Worm (Caenorhabditis elegans) whole organism, L4 larva: ENCODE results near the gene F54E12.2.

Experiments used
- F49E8.2 ChIP-seq: sonication (generic microtip); optimal IDR thresholded peaks from 2 replicates; lab custom pipeline; 2016; ENCODE audit warnings: missing compliant biosample characterization, mild to moderate bottlenecking, missing genetic modification characterization, borderline replicate concordance
- T20F7.1 ChIP-seq: fragments of 200-800 bp; sonication (Bioruptor generic); optimal IDR thresholded peaks from 2 replicates; lab custom pipeline; 2018; ENCODE audit warnings: mild to moderate bottlenecking, missing genetic modification characterization, missing compliant biosample characterization
- Y75B8A.6 ChIP-seq: fragments of 200-800 bp; sonication (Bioruptor generic); IDR thresholded peaks from 2 replicates; pipeline ENCODE4 v1.3.6; 2022; ENCODE audit warnings: missing genetic modification reagents, missing genetic modification characterization, missing compliant biosample characterization
- attf-4 ChIP-seq: sonication (generic microtip); optimal IDR thresholded peaks from 3 replicates; lab custom pipeline; 2017; ENCODE audit warnings: missing biosample characterization, missing genetic modification characterization
- ceh-20 ChIP-seq: fragments of 200-800 bp; sonication (Bioruptor generic); IDR thresholded peaks from 2 replicates; pipeline ENCODE4 v1.3.6; 2022; ENCODE audit warnings: missing genetic modification reagents, missing genetic modification characterization, missing compliant biosample characterization
- ctbp-1 ChIP-seq: fragments of 200-800 bp; sonication (Bioruptor generic); IDR thresholded peaks from 2 replicates; pipeline ENCODE4 v1.3.6; 2022; ENCODE audit warnings: missing genetic modification reagents, missing genetic modification characterization, missing compliant biosample characterization
- daf-16 ChIP-seq, 3 experiments: sonication (generic microtip); optimal IDR thresholded peaks; 2 replicates each; lab custom pipeline; 2016 to 2017; ENCODE audit warnings: missing genetic modification characterization in 3 of 3, missing genetic modification reagents in 3 of 3, mild to moderate bottlenecking in 2 of 3, missing compliant biosample characterization in 2 of 3, missing biosample characterization in 1 of 3, moderate library complexity in 1 of 3
- daf-19 ChIP-seq: fragments of 200-800 bp; sonication (Bioruptor generic); conservative IDR thresholded peaks from 2 replicates; pipeline ENCODE4 v1.3.6; 2022; ENCODE audit warnings: missing genetic modification characterization, missing compliant biosample characterization
- egl-27 ChIP-seq: sonication (generic microtip); optimal IDR thresholded peaks from 3 replicates; lab custom pipeline; 2017; ENCODE audit warnings: missing biosample characterization, missing genetic modification reagents, missing genetic modification characterization
- gei-8 ChIP-seq: fragments of 200-800 bp; sonication (Bioruptor generic); optimal IDR thresholded peaks from 2 replicates; lab custom pipeline; 2018; ENCODE audit warnings: mild to moderate bottlenecking, missing genetic modification characterization, missing compliant biosample characterization
- hlh-30 ChIP-seq: sonication (generic microtip); optimal IDR thresholded peaks from 2 replicates; lab custom pipeline; 2017; ENCODE audit warnings: antibody characterized with exemption, mild to moderate bottlenecking, missing genetic modification characterization, missing compliant biosample characterization; ENCODE audit not compliant: insufficient read depth
- hmg-1.1 ChIP-seq: fragments of 200-800 bp; sonication (Bioruptor generic); IDR thresholded peaks from 2 replicates; pipeline ENCODE4 v1.3.6; 2022; ENCODE audit warnings: missing genetic modification reagents, missing genetic modification characterization, missing compliant biosample characterization
- jun-1 ChIP-seq: fragments of 150-350 bp; optimal IDR thresholded peaks from 2 replicates; lab custom pipeline; 2014; ENCODE audit warnings: missing biosample characterization, missing genetic modification reagents, missing genetic modification characterization
- lim-7 ChIP-seq: fragments of 200-800 bp; sonication (Bioruptor generic); IDR thresholded peaks from 2 replicates; pipeline ENCODE4 v1.3.6; 2022; ENCODE audit warnings: missing genetic modification characterization, missing compliant biosample characterization
- lin-29 ChIP-seq: fragments of 200-800 bp; sonication (Bioruptor generic); IDR thresholded peaks from 2 replicates; pipeline ENCODE4 v1.3.6; 2022; ENCODE audit warnings: missing genetic modification reagents, missing genetic modification characterization, missing compliant biosample characterization
- lin-39 ChIP-seq: fragments of 150-350 bp; optimal IDR thresholded peaks from 2 replicates; lab custom pipeline; 2014; ENCODE audit warnings: missing biosample characterization, missing genetic modification reagents, missing genetic modification characterization
- madf-9 ChIP-seq: fragments of 200-800 bp; sonication (Bioruptor generic); conservative IDR thresholded peaks from 2 replicates; pipeline ENCODE4 v1.3.6; 2022; ENCODE audit warnings: missing genetic modification reagents, missing genetic modification characterization, missing compliant biosample characterization
- mdl-1 ChIP-seq, 2 experiments: fragments of 150-350 bp in 1 of 2; sonication (generic microtip) in 1 of 2; optimal IDR thresholded peaks; 2 replicates each; lab custom pipeline; 2014 to 2017; ENCODE audit warnings: missing biosample characterization in 2 of 2, missing genetic modification characterization in 2 of 2
- mep-1 ChIP-seq: fragments of 150-350 bp; sonication (generic microtip); optimal IDR thresholded peaks from 3 replicates; lab custom pipeline; 2014; ENCODE audit warnings: missing biosample characterization, missing genetic modification characterization
- mes-2 ChIP-seq: sonication (generic microtip); optimal IDR thresholded peaks from 2 replicates; lab custom pipeline; 2016; ENCODE audit warnings: missing genotype, mild to moderate bottlenecking, missing genetic modification characterization, missing compliant biosample characterization; ENCODE audit not compliant: poor library complexity, severe bottlenecking
- mxl-3 ChIP-seq: fragments of 200-800 bp; sonication (Bioruptor generic); optimal IDR thresholded peaks from 2 replicates; lab custom pipeline; 2018; ENCODE audit warnings: mild to moderate bottlenecking, missing genetic modification characterization, missing compliant biosample characterization
- nhr-11 ChIP-seq: fragments of 150-350 bp; optimal IDR thresholded peaks from 2 replicates; lab custom pipeline; 2014; ENCODE audit warnings: missing biosample characterization, missing genetic modification characterization
- nhr-237 ChIP-seq: sonication (generic microtip); optimal IDR thresholded peaks from 2 replicates; lab custom pipeline; 2017; ENCODE audit warnings: missing biosample characterization, missing genetic modification characterization
- nhr-48 ChIP-seq: sonication (generic microtip); optimal IDR thresholded peaks from 2 replicates; lab custom pipeline; 2016; ENCODE audit warnings: mild to moderate bottlenecking, missing genetic modification characterization, missing compliant biosample characterization
- nhr-76 ChIP-seq: fragments of 150-350 bp; optimal IDR thresholded peaks from 2 replicates; lab custom pipeline; 2014; ENCODE audit warnings: missing biosample characterization, missing genetic modification characterization
- pha-4 ChIP-seq, 2 experiments: fragments of 150-350 bp in 1 of 2; fragments of 200-800 bp in 1 of 2; sonication (Bioruptor generic) in 1 of 2; IDR thresholded peaks in 1 of 2; optimal IDR thresholded peaks in 1 of 2; 2 replicates each; pipeline versions ENCODE4 v1.3.6 to Lab custom; 2014 to 2022; ENCODE audit warnings: missing genetic modification characterization in 2 of 2, missing genetic modification reagents in 2 of 2, missing biosample characterization in 1 of 2, missing compliant biosample characterization in 1 of 2
- php-3 ChIP-seq: fragments of 200-800 bp; sonication (Bioruptor generic); IDR thresholded peaks from 2 replicates; pipeline ENCODE4 v1.3.6; 2022; ENCODE audit warnings: missing genetic modification reagents, missing genetic modification characterization, missing compliant biosample characterization
- skn-1 ChIP-seq: fragments of 150-350 bp; optimal IDR thresholded peaks from 2 replicates; lab custom pipeline; 2014; ENCODE audit warnings: missing biosample characterization, missing genetic modification characterization
- snpc-1.2 ChIP-seq: fragments of 200-800 bp; sonication (Bioruptor generic); IDR thresholded peaks from 2 replicates; pipeline ENCODE4 v1.3.6; 2022; ENCODE audit warnings: missing genetic modification reagents, missing genetic modification characterization, missing compliant biosample characterization
- spr-1 ChIP-seq: sonication (generic microtip); optimal IDR thresholded peaks from 2 replicates; lab custom pipeline; 2016; ENCODE audit warnings: mild to moderate bottlenecking, missing genetic modification characterization, missing compliant biosample characterization
- unc-62 ChIP-seq, 3 experiments: fragments of 150-350 bp in 1 of 3; sonication (generic microtip); optimal IDR thresholded peaks in 2 of 3; peaks in 1 of 3; 1 replicate in 1 of 3; 2 replicates in 2 of 3; lab custom pipeline; 2014 to 2017; ENCODE audit warnings: missing biosample characterization in 3 of 3, missing genetic modification characterization in 3 of 3, missing genetic modification reagents in 3 of 3, missing genotype in 1 of 3
- zag-1 ChIP-seq: fragments of 150-350 bp; optimal IDR thresholded peaks from 2 replicates; lab custom pipeline; 2014; ENCODE audit warnings: missing biosample characterization, missing genetic modification characterization

The F54E12.2 gene

ce11 chrIV:11363806-11364562 lies 27.0 kb upstream of the F54E12.2 start (continued):
- no peak for TF ChIP-seq nhr-237 (tag; lab: Kevin White, UChicago)
- peak in 1 of 2 experiments; percentile 61 for TF ChIP-seq unc-62 (GFP tag; optimal IDR thresholded peaks at IDR 0.05 in 1 of 2; lab: Kevin White, UChicago)
- no peak for TF ChIP-seq unc-62 (tag; optimal IDR thresholded peaks at IDR 0.05; lab: Kevin White, UChicago)
- TF ChIP-seq daf-16 (GFP tag; optimal IDR thresholded peaks at IDR 0.05; lab: Kevin White, UChicago) = no peak
- TF ChIP-seq daf-16 (tag; optimal IDR thresholded peaks at IDR 0.05; lab: Kevin White, UChicago) = peak; percentile 42
- TF ChIP-seq hmg-1.1 (GFP tag; lab: Robert Waterston, UW) = peak; percentile 76
- TF ChIP-seq mep-1 (tag; lab: Kevin White, UChicago) = peak; percentile 40
- TF ChIP-seq lim-7 (GFP tag; lab: Robert Waterston, UW) = no peak
- peak; percentile 31 for TF ChIP-seq mes-2 (tag; lab: Kevin White, UChicago)
- no peak for TF ChIP-seq Y75B8A.6 (GFP tag; lab: Robert Waterston, UW)
- TF ChIP-seq F49E8.2 (tag; lab: Kevin White, UChicago) = no peak
- no peak for TF ChIP-seq egl-27 (tag; lab: Kevin White, UChicago)

- no peak for TF ChIP-seq gei-8 (GFP tag; lab: Kevin White, UChicago)
- no peak for TF ChIP-seq skn-1 (tag; lab: Kevin White, UChicago)
- TF ChIP-seq T20F7.1 (GFP tag; lab: Kevin White, UChicago) = no peak
- no peak for TF ChIP-seq madf-9 (GFP tag; lab: Robert Waterston, UW)
- TF ChIP-seq attf-4 = no peak
- no peak for TF ChIP-seq nhr-48 (tag; lab: Kevin White, UChicago)
- no peak for TF ChIP-seq egl-27 (tag; lab: Kevin White, UChicago)
- no peak for TF ChIP-seq lin-29 (GFP tag; lab: Robert Waterston, UW)
- no peak for TF ChIP-seq hmg-1.1 (GFP tag; lab: Robert Waterston, UW)
- TF ChIP-seq pha-4 (GFP tag; IDR thresholded peaks at IDR 0.05; lab: Robert Waterston, UW) = no peak
- TF ChIP-seq pha-4 (tag; optimal IDR thresholded peaks at IDR 0.05; lab: Kevin White, UChicago) = no peak
- TF ChIP-seq snpc-1.2 (GFP tag; lab: Robert Waterston, UW) = no peak
- no peak for TF ChIP-seq spr-1 (tag; lab: Kevin White, UChicago)
- no peak for TF ChIP-seq ctbp-1 (GFP tag; lab: Robert Waterston, UW)
- no peak for TF ChIP-seq lim-7 (GFP tag; lab: Robert Waterston, UW)
- TF ChIP-seq daf-19 (GFP tag; lab: Robert Waterston, UW) = no peak
- TF ChIP-seq php-3 (GFP tag; lab: Robert Waterston, UW) = no peak
- no peak for TF ChIP-seq mdl-1 (tag; optimal IDR thresholded peaks at IDR 0.05; lab: Kevin White, UChicago)
- TF ChIP-seq lin-39 (tag; lab: Kevin White, UChicago) = no peak
- no peak for TF ChIP-seq jun-1
- TF ChIP-seq, all 104 proteins: peak for 0
Measured at ce11 chrIV:11361409-11361808, 24.4 kb upstream of the F54E12.2 start, which contains the start of gene T01G1.4. T01G1.4 (minus strand) TSS chrIV:11361509.

ce11 chrIV:11359769-11360168 lies 22.8 kb upstream of the F54E12.2 start, which contains the start of gene klp-12:
klp-12 (minus strand) TSS chrIV:11359869.
- TF ChIP-seq nhr-76 (tag; lab: Kevin White, UChicago) = no peak
- no peak for TF ChIP-seq zag-1 (tag; lab: Kevin White, UChicago)
- TF ChIP-seq gei-8 (GFP tag; lab: Kevin White, UChicago) = no peak

- TF ChIP-seq unc-62 (GFP tag; optimal IDR thresholded peaks at IDR 0.05 in 1 of 2; lab: Kevin White, UChicago) (peak in 1 of 2 experiments; percentile 10), unc-62 (tag; optimal IDR thresholded peaks at IDR 0.05; lab: Kevin White, UChicago) (no peak), mep-1 (tag; lab: Kevin White, UChicago) (peak; percentile 11), daf-16 (GFP tag; optimal IDR thresholded peaks at IDR 0.05; lab: Kevin White, UChicago) (peak in 1 of 2 experiments; percentile 42), daf-16 (tag; optimal IDR thresholded peaks at IDR 0.05; lab: Kevin White, UChicago) (no peak), ceh-20 (GFP tag; lab: Robert Waterston, UW) (peak; percentile 33; the same call in 1 of the 2 replicates), hmg-1.1 (GFP tag; lab: Robert Waterston, UW) (no peak), nhr-11 (tag; lab: Kevin White, UChicago) (peak; percentile 25), hlh-30 (peak; percentile 71), mxl-3 (GFP tag; lab: Kevin White, UChicago) (no peak)
Measured at ce11 chrIV:11353946-11354458, 17.0 kb upstream of the F54E12.2 start, which contains the start of gene T01G1.2. T01G1.2 (plus strand) TSS chrIV:11354408.
